Worm (Caenorhabditis elegans): ENCODE results near the gene fbxa-185.

DNA sequence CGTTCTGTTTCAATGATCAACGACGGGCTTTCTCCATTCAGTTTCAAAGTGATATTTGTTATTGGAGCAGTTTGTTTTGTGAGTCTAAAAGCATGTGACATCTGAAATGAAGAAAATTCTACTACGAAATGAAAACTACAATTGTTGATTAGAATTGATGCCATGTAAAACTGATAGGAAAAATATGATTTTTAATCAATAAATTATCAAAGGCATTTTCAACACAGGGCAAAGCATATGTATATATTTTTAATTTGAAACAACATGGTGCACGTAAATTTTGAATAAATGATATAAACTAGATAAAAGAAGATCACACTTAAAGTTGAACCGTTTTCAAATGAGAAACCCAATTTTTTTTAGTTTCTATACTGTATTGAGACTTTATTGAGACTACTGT lies 30.1 kb upstream of the fbxa-185 start, which contains the start of gene K10G4.5:
- TF ChIP-seq unc-62 (GFP tag; optimal IDR thresholded peaks at IDR 0.05) (no peak), ham-2 (GFP tag; optimal IDR thresholded peaks at IDR 0.05) (no peak), sptf-1 (tag; optimal IDR thresholded peaks at IDR 0.05) (no peak), snpc-4 (tag; optimal IDR thresholded peaks at IDR 0.05) (no peak), blmp-1 (tag; optimal IDR thresholded peaks at IDR 0.05) (no peak)

All from whole organism, mixed stage, embryonic.